Fruit fly (Drosophila melanogaster) whole organism, embryonic: ENCODE results near the gene CG13060.

Source experiments
- Aef1 ChIP-seq: fragments of 200-800 bp; sonication (Bioruptor generic); IDR thresholded peaks from 3 replicates; pipeline ENCODE4 v1.3.6; 2022; ENCODE audit warnings: missing biosample characterization, missing genetic modification characterization
- Bgb ChIP-seq: fragments of 200-800 bp; sonication (Bioruptor generic); IDR thresholded peaks from 2 replicates; pipeline ENCODE4 v1.3.6; 2022; ENCODE audit warnings: missing biosample characterization, missing genetic modification characterization; ENCODE audit not compliant: partially characterized antibody
- CG10366 ChIP-seq: fragments of 200-800 bp; sonication (Bioruptor generic); IDR thresholded peaks from 2 replicates; pipeline ENCODE4 v1.3.6; 2022; ENCODE audit warnings: missing biosample characterization, missing genetic modification characterization
- CG11085 ChIP-seq: fragments of 200-800 bp; sonication (Bioruptor generic); IDR thresholded peaks from 2 replicates; pipeline ENCODE4 v1.3.6; 2022; ENCODE audit warnings: missing biosample characterization, missing genetic modification characterization
- CG11560 ChIP-seq: fragments of 200-800 bp; sonication (Bioruptor generic); IDR thresholded peaks from 3 replicates; pipeline ENCODE4 v1.3.6; 2022; ENCODE audit warnings: missing biosample characterization, missing genetic modification characterization
- CG11696 ChIP-seq: fragments of 200-800 bp; sonication (Bioruptor generic); IDR thresholded peaks from 2 replicates; pipeline ENCODE4 v1.3.6; 2022; ENCODE audit warnings: missing biosample characterization, missing genetic modification characterization
- CG12155 ChIP-seq: fragments of 200-800 bp; sonication (Bioruptor generic); optimal IDR thresholded peaks from 3 replicates; lab custom pipeline; 2016; ENCODE audit warnings: missing biosample characterization, missing genetic modification characterization
- CG18619 ChIP-seq: fragments of 200-800 bp; sonication (Bioruptor generic); optimal IDR thresholded peaks from 3 replicates; lab custom pipeline; 2017; ENCODE audit warnings: missing biosample characterization, mild to moderate bottlenecking, missing genetic modification characterization
- CG2120 ChIP-seq: fragments of 200-800 bp; sonication (Bioruptor generic); optimal IDR thresholded peaks from 3 replicates; lab custom pipeline; 2016; ENCODE audit warnings: missing biosample characterization, missing genetic modification characterization
- CG2202 ChIP-seq: fragments of 200-800 bp; sonication (Bioruptor generic); optimal IDR thresholded peaks from 2 replicates; lab custom pipeline; 2018; ENCODE audit warnings: missing biosample characterization, mild to moderate bottlenecking, missing genetic modification characterization
- CG31365 ChIP-seq: fragments of 200-800 bp; sonication (Bioruptor generic); optimal IDR thresholded peaks from 2 replicates; lab custom pipeline; 2018; ENCODE audit warnings: missing biosample characterization, mild to moderate bottlenecking, missing genetic modification characterization
- CG32532 ChIP-seq: fragments of 200-800 bp; sonication (Bioruptor generic); IDR thresholded peaks from 2 replicates; pipeline ENCODE4 v1.3.6; 2022; ENCODE audit warnings: missing biosample characterization, missing genetic modification characterization
- CG3847 ChIP-seq: fragments of 200-800 bp; sonication (Bioruptor generic); IDR thresholded peaks from 2 replicates; pipeline ENCODE4 v1.3.6; 2022; ENCODE audit warnings: missing biosample characterization, missing genetic modification characterization
- CG4328 ChIP-seq: fragments of 200-800 bp; sonication (Bioruptor generic); optimal IDR thresholded peaks from 3 replicates; lab custom pipeline; 2017; ENCODE audit warnings: missing biosample characterization, missing genetic modification reagents, missing genetic modification characterization
- CG4617 ChIP-seq: fragments of 200-800 bp; sonication (Bioruptor generic); optimal IDR thresholded peaks from 3 replicates; lab custom pipeline; 2016; ENCODE audit warnings: missing biosample characterization, missing genetic modification characterization, borderline replicate concordance
- CG6175 ChIP-seq: fragments of 200-800 bp; sonication (Bioruptor generic); IDR thresholded peaks from 3 replicates; pipeline ENCODE4 v1.3.6; 2022; ENCODE audit warnings: missing biosample characterization, missing genetic modification characterization
- CG6654 ChIP-seq: fragments of 200-800 bp; sonication (Bioruptor generic); optimal IDR thresholded peaks from 2 replicates; lab custom pipeline; 2017; ENCODE audit warnings: missing biosample characterization, mild to moderate bottlenecking, missing genetic modification characterization
- CG8924 ChIP-seq: fragments of 200-800 bp; optimal IDR thresholded peaks from 3 replicates; lab custom pipeline; 2019; ENCODE audit warnings: missing biosample characterization, mild to moderate bottlenecking, missing genetic modification characterization, moderate library complexity
- CG8944 ChIP-seq: fragments of 200-800 bp; sonication (Bioruptor generic); optimal IDR thresholded peaks from 3 replicates; lab custom pipeline; 2016; ENCODE audit warnings: missing biosample characterization, missing genetic modification characterization
- Camta ChIP-seq: fragments of 200-800 bp; sonication (Bioruptor generic); optimal IDR thresholded peaks from 2 replicates; lab custom pipeline; 2016; ENCODE audit warnings: missing biosample characterization, missing genetic modification characterization
- Dll ChIP-seq: fragments of 200-800 bp; sonication (Bioruptor generic); IDR thresholded peaks from 4 replicates; pipeline ENCODE4 v1.3.6; 2022; ENCODE audit warnings: missing biosample characterization, missing genetic modification characterization; ENCODE audit not compliant: partially characterized antibody
- ERR ChIP-seq: fragments of 200-800 bp; sonication (Bioruptor generic); optimal IDR thresholded peaks from 2 replicates; lab custom pipeline; 2016; ENCODE audit warnings: missing biosample characterization, missing genetic modification characterization
- HHEX ChIP-seq: fragments of 200-800 bp; sonication (Bioruptor generic); optimal IDR thresholded peaks from 3 replicates; lab custom pipeline; 2017; ENCODE audit warnings: missing biosample characterization, mild to moderate bottlenecking, missing genetic modification characterization, missing genetic modification reagents
- MESR4 ChIP-seq: fragments of 200-800 bp; sonication (Bioruptor generic); optimal IDR thresholded peaks from 2 replicates; lab custom pipeline; 2018; ENCODE audit warnings: missing biosample characterization, mild to moderate bottlenecking, missing genetic modification characterization, moderate library complexity
- Med ChIP-seq: fragments of 200-800 bp; sonication (Bioruptor generic); peaks from one replicate; lab custom pipeline; 2016; ENCODE audit warnings: missing biosample characterization, missing genetic modification characterization, mild to moderate bottlenecking, inconsistent platforms, moderate library complexity
- Optix ChIP-seq: fragments of 200-800 bp; sonication (Bioruptor generic); IDR thresholded peaks from 3 replicates; pipeline ENCODE4 v1.3.6; 2022; ENCODE audit warnings: missing biosample characterization, missing genetic modification characterization
- Ptx1 ChIP-seq: fragments of 200-800 bp; sonication (Bioruptor generic); IDR thresholded peaks from 2 replicates; pipeline ENCODE4 v1.3.6; 2022; ENCODE audit warnings: missing biosample characterization, missing genetic modification characterization
- Side ChIP-seq: fragments of 200-800 bp; sonication (Bioruptor generic); optimal IDR thresholded peaks from 2 replicates; lab custom pipeline; 2016; ENCODE audit warnings: missing biosample characterization, missing genetic modification characterization
- Stat92E ChIP-seq, 3 experiments: fragments of >200 bp in 2 of 3; fragments of 200-800 bp in 1 of 3; sonication (Bioruptor generic) in 1 of 3; optimal IDR thresholded peaks; 2 replicates each; lab custom pipeline; 2017 to 2019; ENCODE audit warnings: missing biosample characterization in 3 of 3, missing genetic modification characterization in 3 of 3, mild to moderate bottlenecking in 1 of 3, moderate library complexity in 1 of 3
- Usf ChIP-seq: fragments of 200-800 bp; sonication (Bioruptor generic); optimal IDR thresholded peaks from 2 replicates; lab custom pipeline; 2017; ENCODE audit warnings: missing genotype, missing biosample characterization, missing genetic modification characterization
- bbx ChIP-seq: fragments of 200-800 bp; sonication (Bioruptor generic); IDR thresholded peaks from 2 replicates; pipeline ENCODE4 v1.3.6; 2022; ENCODE audit warnings: missing biosample characterization, missing genetic modification characterization; ENCODE audit not compliant: partially characterized antibody
- br ChIP-seq: fragments of >200 bp; optimal IDR thresholded peaks from 2 replicates; lab custom pipeline; 2017
- ci ChIP-seq: fragments of 200-800 bp; sonication (Bioruptor generic); IDR thresholded peaks from 3 replicates; pipeline ENCODE4 v1.3.6; 2022; ENCODE audit warnings: missing biosample characterization, missing genetic modification characterization
- disco-r ChIP-seq: fragments of 200-800 bp; sonication (Bioruptor generic); optimal IDR thresholded peaks from 2 replicates; lab custom pipeline; 2016; ENCODE audit warnings: missing biosample characterization, missing genetic modification characterization
- fd102C ChIP-seq: fragments of 200-800 bp; sonication (Bioruptor generic); optimal IDR thresholded peaks from 2 replicates; lab custom pipeline; 2018; ENCODE audit warnings: missing biosample characterization, mild to moderate bottlenecking, missing genetic modification characterization, moderate library complexity
- h ChIP-seq: fragments of >200 bp; optimal IDR thresholded peaks from 2 replicates; lab custom pipeline; 2017
- ind ChIP-seq: fragments of 200-800 bp; sonication (Bioruptor generic); optimal IDR thresholded peaks from 3 replicates; lab custom pipeline; 2016; ENCODE audit warnings: missing biosample characterization, missing genetic modification characterization
- insv ChIP-seq, 2 experiments: fragments of 200-800 bp; sonication (Bioruptor generic); optimal IDR thresholded peaks; 3 replicates each; lab custom pipeline; 2016 to 2018; ENCODE audit warnings: missing biosample characterization in 2 of 2, missing genetic modification characterization in 2 of 2
- ken ChIP-seq: fragments of 200-800 bp; sonication (Bioruptor generic); IDR thresholded peaks from 3 replicates; pipeline ENCODE4 v1.3.6; 2022; ENCODE audit warnings: missing biosample characterization, missing genetic modification characterization
- lmd ChIP-seq: fragments of 200-800 bp; sonication (Bioruptor generic); IDR thresholded peaks from 2 replicates; pipeline ENCODE4 v1.3.6; 2022; ENCODE audit warnings: missing biosample characterization, missing genetic modification characterization
- nerfin-2 ChIP-seq: fragments of 200-800 bp; sonication (Bioruptor generic); IDR thresholded peaks from 2 replicates; pipeline ENCODE4 v1.3.6; 2022; ENCODE audit warnings: missing biosample characterization, missing genetic modification characterization; ENCODE audit not compliant: partially characterized antibody
- onecut ChIP-seq: fragments of 200-800 bp; sonication (Bioruptor generic); IDR thresholded peaks from 2 replicates; pipeline ENCODE4 v1.3.6; 2022; ENCODE audit warnings: missing biosample characterization, missing genetic modification characterization
- sd ChIP-seq: fragments of 200-800 bp; sonication (Bioruptor generic); optimal IDR thresholded peaks from 3 replicates; lab custom pipeline; 2018; ENCODE audit warnings: missing biosample characterization, mild to moderate bottlenecking, missing genetic modification characterization, moderate library complexity
- trem ChIP-seq: fragments of 200-800 bp; optimal IDR thresholded peaks from 3 replicates; lab custom pipeline; 2019; ENCODE audit warnings: missing biosample characterization, mild to moderate bottlenecking, missing genetic modification characterization, moderate library complexity
- tup ChIP-seq: fragments of 200-800 bp; sonication (Bioruptor generic); optimal IDR thresholded peaks from 2 replicates; lab custom pipeline; 2016; ENCODE audit warnings: missing biosample characterization, mild to moderate bottlenecking, missing genetic modification characterization, moderate library complexity
- unpg ChIP-seq: fragments of 200-800 bp; sonication (Bioruptor generic); optimal IDR thresholded peaks from 3 replicates; lab custom pipeline; 2018; ENCODE audit warnings: missing biosample characterization, mild to moderate bottlenecking, missing genetic modification characterization, moderate library complexity
- usp ChIP-seq: fragments of >200 bp; optimal IDR thresholded peaks from 2 replicates; lab custom pipeline; 2017; ENCODE audit warnings: missing biosample characterization, missing genetic modification characterization

Gene CG13060

DNA sequence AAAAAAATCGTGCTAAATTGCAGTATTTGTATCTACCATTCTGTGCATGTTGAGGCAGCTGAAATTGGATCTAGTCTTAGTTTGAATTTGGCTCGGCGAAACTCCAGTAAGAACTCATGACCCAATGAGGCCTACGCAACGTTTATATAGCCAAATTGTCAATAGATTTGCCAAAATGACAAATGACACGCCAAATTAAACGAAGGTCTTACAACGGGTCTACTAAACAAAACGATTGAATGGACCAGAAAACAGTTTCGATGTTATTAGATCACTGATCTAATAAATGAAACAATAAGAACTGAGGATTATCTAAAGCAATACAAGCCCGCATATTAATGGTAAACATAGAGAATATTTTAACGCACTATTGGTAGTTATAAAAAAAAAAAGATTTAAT, 1.5 kb downstream of the CG13060 start, which contains the start of gene CG42718:
TSS of gene CG42718 (minus strand) at position 101 of the 400 bp plus-strand sequence.
- TF ChIP-seq lmd = no peak
- TF ChIP-seq Stat92E (GFP tag; optimal IDR thresholded peaks at IDR 0.05; lab: Kevin White, UChicago) = no peak
- no peak for TF ChIP-seq ken
- TF ChIP-seq trem (tag; lab: Kevin White, UChicago) = no peak
- no peak for TF ChIP-seq insv (GFP tag; optimal IDR thresholded peaks at IDR 0.05; lab: Kevin White, UChicago)
- no peak for TF ChIP-seq CG11560 (tag; lab: Robert Waterston, UW)
- no peak for TF ChIP-seq CG4328 (GFP tag; lab: Kevin White, UChicago)
- TF ChIP-seq Bgb (GFP tag; lab: Robert Waterston, UW) = no peak
- TF ChIP-seq CG18619 = no peak
- no peak for TF ChIP-seq br (lab: Kevin White, UChicago)
- no peak for TF ChIP-seq Side
- TF ChIP-seq CG11085 (GFP tag; lab: Robert Waterston, UW) = no peak
- TF ChIP-seq CG3847 (GFP tag; lab: Robert Waterston, UW) = no peak
- no peak for TF ChIP-seq CG2202 (tag; lab: Kevin White, UChicago)

- TF ChIP-seq Optix (GFP tag; lab: Robert Waterston, UW) = no peak
- no peak for TF ChIP-seq ind
- no peak for TF ChIP-seq CG11560 (tag; lab: Robert Waterston, UW)
- TF ChIP-seq Dll (GFP tag; lab: Robert Waterston, UW) = no peak
- TF ChIP-seq ERR (GFP tag; lab: Kevin White, UChicago) = no peak
- TF ChIP-seq CG11696 (GFP tag; lab: Robert Waterston, UW) = no peak
- TF ChIP-seq HHEX = no peak
- no peak for TF ChIP-seq CG6654 (GFP tag; lab: Kevin White, UChicago)
- TF ChIP-seq Ptx1 = no peak
- TF ChIP-seq CG10366 (GFP tag; lab: Robert Waterston, UW) = no peak
- no peak for TF ChIP-seq unpg (GFP tag; lab: Kevin White, UChicago)
- TF ChIP-seq, all 482 proteins: peak for 0
These were observed 3.7 kb downstream of the CG13060 start, which contains the start of gene CG13059 for dm6 chr3L:16323372-16323771. Gene CG13059 (plus strand): TSS chr3L:16323672.

dm6 chr3L:16326657-16327056, 7.0 kb downstream of the CG13060 start, which contains the start of the genes CG13040 and CG13039:
Gene CG13040 (minus strand): TSS chr3L:16326757.
Gene CG13039 (minus strand): TSS chr3L:16326762.
- TF ChIP-seq tup (GFP tag; lab: Kevin White, UChicago) (no peak), Ptx1 (no peak), MESR4 (GFP tag; lab: Kevin White, UChicago) (no peak), nerfin-2 (GFP tag; lab: Robert Waterston, UW) (no peak), bbx (no peak), h (lab: Kevin White, UChicago) (no peak)

DNA sequence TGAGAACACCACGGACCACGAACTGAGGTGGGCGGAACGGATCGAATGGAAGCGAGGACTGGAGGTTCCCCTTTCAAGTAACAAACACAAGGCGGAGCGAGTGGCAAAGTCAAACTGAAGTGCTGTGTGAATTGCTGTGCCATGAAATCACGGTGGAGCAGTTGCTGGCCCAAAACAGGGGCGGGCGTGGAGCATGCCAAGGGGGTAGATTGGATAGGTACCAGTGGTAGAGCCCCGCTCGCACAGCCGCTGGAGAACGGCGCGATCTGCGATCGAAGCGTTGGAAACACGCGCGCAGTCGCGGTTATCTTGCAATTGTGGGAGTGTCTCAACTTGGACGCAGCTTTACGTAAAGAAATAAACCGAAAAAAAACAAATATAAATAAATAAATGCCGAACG, 8.1 kb downstream of the CG13060 start, which contains the start of gene CG13038:
TSS of gene CG13038 (minus strand) at position 118 of the 400 bp plus-strand sequence.
- TF ChIP-seq Camta (GFP tag; lab: Kevin White, UChicago) = no peak
- peak; percentile 48 for TF ChIP-seq CG32532 (GFP tag; lab: Robert Waterston, UW)
- peak; percentile 34 for TF ChIP-seq Med (GFP tag; lab: Kevin White, UChicago)
- no peak for TF ChIP-seq Aef1
- 0 out of 2 replicates have a peak, but pooled peaks have one; percentile 35 for TF ChIP-seq CG11085 (GFP tag; lab: Robert Waterston, UW)
- no peak for TF ChIP-seq ken
- TF ChIP-seq Usf (GFP tag; lab: Kevin White, UChicago) = no peak
- no peak for TF ChIP-seq CG4617
- peak; percentile 13; the same call in 1 of the 2 replicates for TF ChIP-seq lmd
- no peak for TF ChIP-seq CG8944 (GFP tag; lab: Kevin White, UChicago)
- TF ChIP-seq CG31365 (tag; lab: Kevin White, UChicago) = no peak
- no peak for TF ChIP-seq CG8924 (tag; lab: Kevin White, UChicago)
- no peak for TF ChIP-seq CG2120
- TF ChIP-seq disco-r (GFP tag; lab: Kevin White, UChicago) = no peak
- no peak for TF ChIP-seq fd102C (GFP tag; lab: Kevin White, UChicago)
- TF ChIP-seq onecut (GFP tag; lab: Robert Waterston, UW) = no peak
- peak; percentile 26 for TF ChIP-seq sd (tag; lab: Kevin White, UChicago)
- TF ChIP-seq CG6175 (GFP tag; lab: Robert Waterston, UW) = 0 out of 3 replicates have a peak, but pooled peaks have one; percentile 23
- 0 out of 3 replicates have a peak, but pooled peaks have one; percentile 19 for TF ChIP-seq ci (GFP tag; lab: Robert Waterston, UW)
- no peak for TF ChIP-seq usp
- no peak for TF ChIP-seq CG12155 (GFP tag; lab: Kevin White, UChicago)
